Worm (Caenorhabditis elegans): Measurements from ENCODE around the gene Y43F8B.2.

The Y43F8B.2 gene

DNA sequence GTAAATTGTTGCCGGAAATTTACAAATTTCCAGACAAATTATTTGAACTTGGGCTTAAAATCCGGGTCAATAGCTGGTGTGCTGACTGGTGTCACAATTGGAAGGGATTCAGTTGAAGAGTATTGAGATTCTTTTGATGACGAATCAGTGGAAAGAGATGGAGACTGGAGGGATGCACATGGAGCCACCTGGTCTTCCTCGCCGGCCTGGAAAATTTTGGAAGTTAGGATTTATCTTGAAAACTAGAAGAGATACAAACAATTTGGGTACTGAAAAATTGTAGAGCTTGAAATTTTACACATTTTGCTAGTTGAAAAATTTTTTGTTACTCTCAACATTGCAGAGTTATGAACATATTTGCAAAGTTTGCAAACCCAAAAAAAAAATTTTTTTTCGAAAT is 12.8 kb downstream of the Y43F8B.2 start (continued):
- no peak for TF ChIP-seq ceh-32 (tag; optimal IDR thresholded peaks at IDR 0.05; ENCODE audit: poor library complexity)
- TF ChIP-seq nhr-48 (tag; optimal IDR thresholded peaks at IDR 0.05), result no peak
- TF ChIP-seq nhr-6 (tag; optimal IDR thresholded peaks at IDR 0.05), result no peak
- TF ChIP-seq mdl-1 (tag; optimal IDR thresholded peaks at IDR 0.05), result no peak
- TF ChIP-seq fos-1 (tag; optimal IDR thresholded peaks at IDR 0.05), result no peak
- TF ChIP-seq ZK337.2 (GFP tag; IDR thresholded peaks at IDR 0.05), result 0 out of 2 replicates have a peak, but pooled peaks have one; percentile 4
- no peak for TF ChIP-seq ceh-82 (tag; optimal IDR thresholded peaks at IDR 0.05)
- peak; percentile 50; the same call in 1 of the 2 replicates for TF ChIP-seq arid-1 (GFP tag; conservative IDR thresholded peaks at IDR 0.05)
- no peak for TF ChIP-seq pqm-1 (tag; optimal IDR thresholded peaks at IDR 0.05)
- TF ChIP-seq egl-43 (GFP tag; IDR thresholded peaks at IDR 0.05), result peak; percentile 67
- TF ChIP-seq ZK546.5 (tag; optimal IDR thresholded peaks at IDR 0.05), result no peak
- TF ChIP-seq dmd-9 (GFP tag; IDR thresholded peaks at IDR 0.05), result no peak
- no peak for TF ChIP-seq nhr-76 (tag; optimal IDR thresholded peaks at IDR 0.05)
- TF ChIP-seq Y48G9A.11 (GFP tag; IDR thresholded peaks at IDR 0.05), result peak; percentile 61; the same call in 1 of the 2 replicates
- TF ChIP-seq zfp-2 (tag; optimal IDR thresholded peaks at IDR 0.05), result no peak
- TF ChIP-seq nhr-102 (tag; optimal IDR thresholded peaks at IDR 0.05), result no peak
- peak; percentile 27 for TF ChIP-seq spr-3 (GFP tag; optimal IDR thresholded peaks at IDR 0.05)
- no peak for TF ChIP-seq rbr-2 (tag; optimal IDR thresholded peaks at IDR 0.05)
- TF ChIP-seq ama-1 (optimal IDR thresholded peaks at IDR 0.05), result peak; percentile 15
- TF ChIP-seq gei-8 (GFP tag; optimal IDR thresholded peaks at IDR 0.05), result no peak
- TF ChIP-seq daf-19 (GFP tag; conservative IDR thresholded peaks at IDR 0.05), result no peak
- no peak for TF ChIP-seq unc-39 (tag; optimal IDR thresholded peaks at IDR 0.05)
- peak; percentile 67 for TF ChIP-seq sdz-12 (GFP tag; optimal IDR thresholded peaks at IDR 0.05)
- TF ChIP-seq F37D6.2 (tag; optimal IDR thresholded peaks at IDR 0.05), result no peak
- 0 out of 2 replicates have a peak, but pooled peaks have one; percentile 23 for TF ChIP-seq tra-1 (GFP tag; IDR thresholded peaks at IDR 0.05)
- TF ChIP-seq spr-1 (tag; optimal IDR thresholded peaks at IDR 0.05), result no peak
- TF ChIP-seq nhr-41 (GFP tag; IDR thresholded peaks at IDR 0.05), result peak; percentile 49; the same call in 1 of the 2 replicates
- TF ChIP-seq lin-39 (tag; optimal IDR thresholded peaks at IDR 0.05), result no peak
- TF ChIP-seq madf-9 (GFP tag; conservative IDR thresholded peaks at IDR 0.05), result 0 out of 2 replicates have a peak, but pooled peaks have one; percentile 33
- no peak for TF ChIP-seq mes-2 (tag; optimal IDR thresholded peaks at IDR 0.05; ENCODE audit: poor library complexity, severe bottlenecking)
- no peak for TF ChIP-seq F44E2.7 (GFP tag; IDR thresholded peaks at IDR 0.05)
- peak; percentile 82; the same call in 1 of the 2 replicates for TF ChIP-seq dmd-8 (GFP tag; IDR thresholded peaks at IDR 0.05)

DNA sequence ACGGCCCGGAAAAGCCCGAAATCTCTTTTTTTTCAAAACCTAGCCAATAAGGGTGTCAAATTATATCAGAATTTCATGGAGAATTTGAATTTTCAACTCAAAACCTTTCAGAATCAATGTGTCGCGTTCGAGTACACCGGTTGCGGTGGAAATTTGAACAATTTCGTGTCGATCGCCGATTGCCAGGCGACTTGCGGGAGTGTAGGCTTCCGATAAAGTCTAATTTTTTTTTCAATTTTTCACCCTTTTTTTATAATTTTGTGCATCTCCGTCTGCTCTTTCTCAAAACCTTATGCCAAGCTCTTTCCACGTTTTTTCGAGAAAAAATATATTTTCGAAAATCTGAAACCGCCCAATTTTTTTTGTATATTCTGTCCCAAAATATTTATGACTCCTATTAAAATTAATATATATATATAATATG is 13.4 kb downstream of the Y43F8B.2 start:
- no peak for TF ChIP-seq mep-1 (tag; optimal IDR thresholded peaks at IDR 0.05)
- TF ChIP-seq Y5F2A.4 (GFP tag; optimal IDR thresholded peaks at IDR 0.05), result peak; percentile 66
- no peak for TF ChIP-seq lir-3 (tag; optimal IDR thresholded peaks at IDR 0.05)
- TF ChIP-seq F26F4.8 (GFP tag; conservative IDR thresholded peaks at IDR 0.05), result no peak
- TF ChIP-seq F49E8.2 (tag; optimal IDR thresholded peaks at IDR 0.05; ENCODE audit: borderline replicate concordance), result no peak
- TF ChIP-seq nhr-48 (tag; optimal IDR thresholded peaks at IDR 0.05), result peak; percentile 21
- no peak for TF ChIP-seq attf-4 (tag; optimal IDR thresholded peaks at IDR 0.05)
- TF ChIP-seq hmg-1.1 (GFP tag; IDR thresholded peaks at IDR 0.05), result peak; percentile 46; the same call in 1 of the 2 replicates
- peak; percentile 31 for TF ChIP-seq hlh-11 (tag; optimal IDR thresholded peaks at IDR 0.05)
- TF ChIP-seq pha-4 (GFP tag; IDR thresholded peaks at IDR 0.05), result peak; percentile 69
- TF ChIP-seq pha-4 (tag; optimal IDR thresholded peaks at IDR 0.05), result no peak
- TF ChIP-seq ZK337.2 (GFP tag; IDR thresholded peaks at IDR 0.05), result peak; percentile 62; the same call in 1 of the 2 replicates
- no peak for TF ChIP-seq daf-16 (GFP tag; optimal IDR thresholded peaks at IDR 0.05)
- no peak for TF ChIP-seq daf-16 (tag; optimal IDR thresholded peaks at IDR 0.05)
- TF ChIP-seq lin-13 (GFP tag; optimal IDR thresholded peaks at IDR 0.05), result no peak
- TF ChIP-seq tag-97 (GFP tag; IDR thresholded peaks at IDR 0.05), result no peak
- TF ChIP-seq ZK546.5 (tag; optimal IDR thresholded peaks at IDR 0.05), result no peak
- TF ChIP-seq Y48G9A.11 (GFP tag; IDR thresholded peaks at IDR 0.05), result peak; percentile 20; the same call in 1 of the 2 replicates
- TF ChIP-seq zfp-3 (GFP tag; conservative IDR thresholded peaks at IDR 0.05), result peak; percentile 81; the same call in 1 of the 2 replicates
- no peak for TF ChIP-seq nhr-6 (tag; optimal IDR thresholded peaks at IDR 0.05)
- 0 out of 2 replicates have a peak, but pooled peaks have one; percentile 37 for TF ChIP-seq lim-7 (GFP tag; IDR thresholded peaks at IDR 0.05)
- TF ChIP-seq tra-1 (GFP tag; IDR thresholded peaks at IDR 0.05), result peak; percentile 37; the same call in 1 of the 2 replicates
- no peak for TF ChIP-seq R02D3.7 (tag; optimal IDR thresholded peaks at IDR 0.05)
- peak; percentile 54 for TF ChIP-seq madf-9 (GFP tag; conservative IDR thresholded peaks at IDR 0.05)
- TF ChIP-seq zip-2 (tag; optimal IDR thresholded peaks at IDR 0.05), result no peak
- TF ChIP-seq aly-2 (tag; optimal IDR thresholded peaks at IDR 0.05), result no peak
